Worm (Caenorhabditis elegans) whole organism, mixed stage, embryonic: ENCODE data around the gene C47D2.1.
A peak's percentile ranks its signal among the peaks of the same experiment; 100 is the strongest.

Experiments
- M03D4.4 ChIP-seq: sonication (generic microtip); optimal IDR thresholded peaks from 2 replicates; lab custom pipeline; 2017; ENCODE audit warnings: mild to moderate bottlenecking, missing genetic modification characterization, missing compliant biosample characterization
- bed-3 ChIP-seq: fragments of 200-800 bp; sonication (Bioruptor generic); optimal IDR thresholded peaks from 3 replicates; lab custom pipeline; 2018; ENCODE audit warnings: mild to moderate bottlenecking, missing genetic modification characterization, moderate library complexity, missing compliant biosample characterization
- blmp-1 ChIP-seq: fragments of 150-350 bp; optimal IDR thresholded peaks from 2 replicates; lab custom pipeline; 2014; ENCODE audit warnings: missing biosample characterization, missing genetic modification characterization
- ceh-39 ChIP-seq: fragments of 150-350 bp; optimal IDR thresholded peaks from 2 replicates; lab custom pipeline; 2014; ENCODE audit warnings: missing biosample characterization, missing genetic modification characterization
- ceh-43 ChIP-seq: fragments of 200-800 bp; sonication (Bioruptor generic); optimal IDR thresholded peaks from 2 replicates; lab custom pipeline; 2018; ENCODE audit warnings: mild to moderate bottlenecking, missing genetic modification characterization, moderate library complexity, missing compliant biosample characterization
- ceh-83 ChIP-seq: fragments of 200-800 bp; sonication (Bioruptor generic); optimal IDR thresholded peaks from 2 replicates; lab custom pipeline; 2018; ENCODE audit warnings: mild to moderate bottlenecking, missing genetic modification characterization, missing compliant biosample characterization
- ces-1 ChIP-seq: fragments of 150-350 bp; optimal IDR thresholded peaks from 2 replicates; lab custom pipeline; 2014; ENCODE audit warnings: missing biosample characterization, missing genetic modification reagents, missing genetic modification characterization
- drap-1 ChIP-seq: fragments of 200-800 bp; sonication (Bioruptor generic); optimal IDR thresholded peaks from 3 replicates; lab custom pipeline; 2018; ENCODE audit warnings: mild to moderate bottlenecking, missing genetic modification characterization, missing compliant biosample characterization
- flh-1 ChIP-seq: fragments of 200-800 bp; sonication (Bioruptor generic); optimal IDR thresholded peaks from 2 replicates; lab custom pipeline; 2018; ENCODE audit warnings: mild to moderate bottlenecking, missing genetic modification characterization, moderate library complexity, missing compliant biosample characterization
- lin-13 ChIP-seq: fragments of 150-350 bp; optimal IDR thresholded peaks from 2 replicates; lab custom pipeline; 2014; ENCODE audit warnings: missing biosample characterization, missing genetic modification characterization
- lin-32 ChIP-seq: fragments of 200-800 bp; sonication (Bioruptor generic); optimal IDR thresholded peaks from 2 replicates; lab custom pipeline; 2018; ENCODE audit warnings: mild to moderate bottlenecking, missing genetic modification characterization, missing compliant biosample characterization
- lsy-2 ChIP-seq: fragments of 150-350 bp; optimal IDR thresholded peaks from 2 replicates; lab custom pipeline; 2014; ENCODE audit warnings: missing biosample characterization, missing genetic modification characterization
- mab-5 ChIP-seq: fragments of 150-350 bp; optimal IDR thresholded peaks from 2 replicates; lab custom pipeline; 2014; ENCODE audit warnings: missing biosample characterization, missing genetic modification characterization
- mls-2 ChIP-seq: sonication (generic microtip); optimal IDR thresholded peaks from 2 replicates; lab custom pipeline; 2016; ENCODE audit warnings: mild to moderate bottlenecking, missing genetic modification characterization, moderate library complexity, missing compliant biosample characterization
- nhr-12 ChIP-seq: fragments of 150-350 bp; optimal IDR thresholded peaks from 2 replicates; lab custom pipeline; 2014; ENCODE audit warnings: missing biosample characterization, missing genetic modification characterization
- nhr-2 ChIP-seq: fragments of 150-350 bp; optimal IDR thresholded peaks from 2 replicates; lab custom pipeline; 2014; ENCODE audit warnings: missing biosample characterization, missing genetic modification characterization
- nhr-237 ChIP-seq: fragments of 150-350 bp; optimal IDR thresholded peaks from 2 replicates; lab custom pipeline; 2014; ENCODE audit warnings: missing biosample characterization, missing genetic modification characterization
- nhr-28 ChIP-seq: fragments of 150-350 bp; optimal IDR thresholded peaks from 2 replicates; lab custom pipeline; 2014; ENCODE audit warnings: missing biosample characterization, missing genetic modification characterization
- nhr-76 ChIP-seq: sonication (generic microtip); optimal IDR thresholded peaks from 2 replicates; lab custom pipeline; 2017; ENCODE audit warnings: missing biosample characterization, missing genetic modification characterization
- pha-4 ChIP-seq: fragments of 150-350 bp; optimal IDR thresholded peaks from 2 replicates; lab custom pipeline; 2018; ENCODE audit warnings: missing biosample characterization, missing genetic modification reagents, missing genetic modification characterization
- sem-2 ChIP-seq: fragments of 200-800 bp; sonication (Bioruptor generic); optimal IDR thresholded peaks from 2 replicates; lab custom pipeline; 2018; ENCODE audit warnings: mild to moderate bottlenecking, missing genetic modification characterization, missing compliant biosample characterization
- snpc-4 ChIP-seq: fragments of 150-350 bp; optimal IDR thresholded peaks from 2 replicates; lab custom pipeline; 2014; ENCODE audit warnings: missing biosample characterization, missing genetic modification characterization
- sptf-1 ChIP-seq: sonication (generic microtip); optimal IDR thresholded peaks from 2 replicates; lab custom pipeline; 2017; ENCODE audit warnings: mild to moderate bottlenecking, missing genetic modification characterization, moderate library complexity, missing compliant biosample characterization
- tbx-8 ChIP-seq: fragments of 200-800 bp; sonication (Bioruptor generic); optimal IDR thresholded peaks from 2 replicates; lab custom pipeline; 2018; ENCODE audit warnings: mild to moderate bottlenecking, missing genetic modification characterization, moderate library complexity, missing compliant biosample characterization
- unc-120 ChIP-seq: sonication (generic microtip); optimal IDR thresholded peaks from 2 replicates; lab custom pipeline; 2017; ENCODE audit warnings: missing genetic modification characterization, missing compliant biosample characterization; ENCODE audit not compliant: poor library complexity, severe bottlenecking
- unc-39 ChIP-seq: fragments of 150-350 bp; optimal IDR thresholded peaks from 2 replicates; lab custom pipeline; 2014; ENCODE audit warnings: missing biosample characterization, missing genetic modification characterization
- unc-62 ChIP-seq: fragments of 150-350 bp; optimal IDR thresholded peaks from 2 replicates; lab custom pipeline; 2014; ENCODE audit warnings: missing biosample characterization, missing genetic modification reagents, missing genetic modification characterization
- zip-8 ChIP-seq: fragments of 150-350 bp; optimal IDR thresholded peaks from 2 replicates; lab custom pipeline; 2014; ENCODE audit warnings: missing biosample characterization, missing genetic modification characterization
- ztf-11 ChIP-seq: fragments of 150-350 bp; optimal IDR thresholded peaks from 2 replicates; lab custom pipeline; 2014; ENCODE audit warnings: missing biosample characterization, missing genetic modification characterization

Gene C47D2.1

ce11 chrX:8214424-8215115 is at the start of gene C47D2.1:
Gene C47D2.1, plus strand, starts transcription at chrX:8215065.
- TF ChIP-seq pha-4 (tag; lab: Kevin White, UChicago) (no peak), lin-32 (GFP tag; lab: Kevin White, UChicago) (no peak), bed-3 (GFP tag; lab: Kevin White, UChicago) (no peak), ceh-83 (no peak), lsy-2 (tag; lab: Kevin White, UChicago) (no peak), unc-39 (no peak), tbx-8 (GFP tag; lab: Kevin White, UChicago) (no peak), sptf-1 (no peak), snpc-4 (tag; lab: Kevin White, UChicago) (no peak), ces-1 (no peak), M03D4.4 (tag; lab: Kevin White, UChicago) (no peak), ceh-43 (no peak), nhr-12 (no peak), mab-5 (tag; lab: Kevin White, UChicago) (no peak), unc-120 (no peak), flh-1 (GFP tag; lab: Kevin White, UChicago) (no peak)
- TF ChIP-seq, all 35 proteins: peak for 0

- TF ChIP-seq sem-2 (GFP tag; lab: Kevin White, UChicago): no peak
- TF ChIP-seq mls-2: no peak
- peak; percentile 46 for TF ChIP-seq ces-1
These were observed 45.3 kb upstream of the C47D2.1 start, which contains the start of gene C17H11.2 for ce11 chrX:8169534-8169933. Gene C17H11.2, plus strand, starts transcription at chrX:8169930.

- TF ChIP-seq bed-3 (GFP tag; lab: Kevin White, UChicago) (no peak), lsy-2 (tag; lab: Kevin White, UChicago) (no peak), zip-8 (no peak), mls-2 (no peak), nhr-12 (no peak), ces-1 (no peak), nhr-76 (tag; lab: Kevin White, UChicago) (no peak), ceh-39 (tag; lab: Kevin White, UChicago) (no peak), ceh-83 (no peak), lin-32 (GFP tag; lab: Kevin White, UChicago) (no peak), unc-62 (GFP tag; lab: Kevin White, UChicago) (no peak), lin-13 (tag; lab: Kevin White, UChicago) (no peak), M03D4.4 (tag; lab: Kevin White, UChicago) (no peak), pha-4 (tag; lab: Kevin White, UChicago) (no peak), nhr-237 (tag; lab: Kevin White, UChicago) (no peak), snpc-4 (tag; lab: Kevin White, UChicago) (no peak), ztf-11 (tag; lab: Kevin White, UChicago) (no peak)
These were observed 41.3 kb upstream of the C47D2.1 start, which contains the start of gene C17H11.1 for ce11 chrX:8173610-8174009. Gene C17H11.1, plus strand, starts transcription at chrX:8173910.

ce11 chrX:8181590-8182311 is 33.1 kb upstream of the C47D2.1 start, which contains the start of gene C17H11.4:
Gene C17H11.4, minus strand, starts transcription at chrX:8181640.
- TF ChIP-seq sptf-1: peak; percentile 51
- TF ChIP-seq ceh-83: peak; percentile 42
- peak; percentile 56 for TF ChIP-seq mls-2
- TF ChIP-seq M03D4.4 (tag; lab: Kevin White, UChicago): peak; percentile 32

ce11 chrX:8185037-8185436 is 29.8 kb upstream of the C47D2.1 start, which contains the start of gene C17H11.5:
Gene C17H11.5, minus strand, starts transcription at chrX:8185137.
- TF ChIP-seq nhr-28 (tag; lab: Kevin White, UChicago): no peak
- TF ChIP-seq ces-1: no peak
- no peak for TF ChIP-seq ceh-83
- no peak for TF ChIP-seq snpc-4 (tag; lab: Kevin White, UChicago)
- no peak for TF ChIP-seq mab-5 (tag; lab: Kevin White, UChicago)
- TF ChIP-seq lsy-2 (tag; lab: Kevin White, UChicago): no peak
- TF ChIP-seq unc-120: no peak
- no peak for TF ChIP-seq bed-3 (GFP tag; lab: Kevin White, UChicago)
- no peak for TF ChIP-seq lin-32 (GFP tag; lab: Kevin White, UChicago)
- no peak for TF ChIP-seq sem-2 (GFP tag; lab: Kevin White, UChicago)
- no peak for TF ChIP-seq zip-8
- TF ChIP-seq nhr-2 (tag; lab: Kevin White, UChicago): no peak
- no peak for TF ChIP-seq blmp-1
- TF ChIP-seq nhr-12: no peak
- no peak for TF ChIP-seq ceh-39 (tag; lab: Kevin White, UChicago)
- TF ChIP-seq drap-1 (GFP tag; lab: Kevin White, UChicago): no peak
- TF ChIP-seq sptf-1: no peak
